Fruit fly (Drosophila melanogaster) S2 (cell line): ENCODE results near the gene CG5645.

ENCODE experiments used
- CG8478 ChIP-seq: fragments of >200 bp; optimal IDR thresholded peaks from 2 replicates; lab custom pipeline; 2018
- CTCF ChIP-seq, 2 experiments: fragments of >200 bp; optimal IDR thresholded peaks; 2 replicates each; lab custom pipeline; 2018

CG5645 gene

dm6 chr3L:12136630-12137029 lies at the start of gene CG5645, which contains the start of gene Atg12:
Gene CG5645, minus strand, starts transcription at chr3L:12136706.
Gene Atg12, plus strand, starts transcription at chr3L:12136967.
- no peak for TF ChIP-seq CTCF (optimal IDR thresholded peaks at IDR 0.05; lab: Kevin White, UChicago)
- TF ChIP-seq CG8478: no peak

DNA sequence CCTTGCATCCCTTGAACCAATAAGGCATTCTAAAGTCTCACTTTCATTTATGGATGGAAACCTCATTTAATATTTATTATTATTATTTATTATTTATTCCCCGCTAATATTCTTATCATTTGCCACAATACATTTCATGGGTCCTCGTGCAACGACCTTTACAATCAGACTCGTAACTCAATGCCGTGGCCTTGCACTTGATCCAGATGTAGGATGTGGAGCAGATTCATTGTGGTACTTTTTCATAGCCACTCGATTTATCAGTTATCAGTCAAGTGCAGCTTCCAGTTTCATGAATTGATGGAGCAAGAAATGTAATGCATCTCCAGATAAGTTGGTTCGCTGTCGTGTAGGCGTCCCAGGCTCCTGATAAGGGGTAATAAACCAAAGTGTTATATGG lies 48.8 kb upstream of the CG5645 start:
- TF ChIP-seq CG8478 (no peak), CTCF (optimal IDR thresholded peaks at IDR 0.05; lab: Kevin White, UChicago) (no peak)

DNA sequence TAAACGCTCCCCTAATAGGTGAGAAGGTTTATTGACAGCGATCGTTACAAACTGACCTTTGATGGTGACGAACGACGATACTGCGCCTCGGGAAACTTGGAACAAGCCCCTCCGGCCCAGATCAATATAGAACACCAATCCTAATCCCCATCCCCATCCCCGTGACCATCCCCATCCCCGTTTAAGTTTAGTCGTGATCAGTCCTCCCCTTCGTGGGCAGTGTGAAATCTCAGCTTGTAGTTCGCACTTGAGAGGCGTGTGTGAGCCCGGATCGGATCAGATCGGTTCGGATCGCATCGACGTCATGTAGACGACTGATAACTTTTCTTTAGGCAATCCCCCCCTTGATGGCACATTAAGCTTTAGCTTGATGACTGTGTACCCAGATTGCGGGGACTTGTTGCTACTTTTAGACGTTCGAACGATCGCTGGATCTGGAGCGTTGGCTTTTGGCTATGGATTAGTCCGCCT lies 48.1 kb upstream of the CG5645 start, which contains the start of gene Miox:
Gene Miox (plus strand): TSS at position 421 of the 471 bp plus-strand sequence.
- TF ChIP-seq CG8478 (no peak), CTCF (optimal IDR thresholded peaks at IDR 0.05; lab: Kevin White, UChicago) (no peak)

- TF ChIP-seq CTCF (optimal IDR thresholded peaks at IDR 0.05; lab: Kevin White, UChicago) (no peak), CG8478 (no peak)
Observed at dm6 chr3L:12183967-12184366, 47.5 kb upstream of the CG5645 start.

- no peak for TF ChIP-seq CTCF (optimal IDR thresholded peaks at IDR 0.05; lab: Kevin White, UChicago)
- no peak for TF ChIP-seq CG8478
Observed at dm6 chr3L:12178847-12179437, 42.4 kb upstream of the CG5645 start.

DNA sequence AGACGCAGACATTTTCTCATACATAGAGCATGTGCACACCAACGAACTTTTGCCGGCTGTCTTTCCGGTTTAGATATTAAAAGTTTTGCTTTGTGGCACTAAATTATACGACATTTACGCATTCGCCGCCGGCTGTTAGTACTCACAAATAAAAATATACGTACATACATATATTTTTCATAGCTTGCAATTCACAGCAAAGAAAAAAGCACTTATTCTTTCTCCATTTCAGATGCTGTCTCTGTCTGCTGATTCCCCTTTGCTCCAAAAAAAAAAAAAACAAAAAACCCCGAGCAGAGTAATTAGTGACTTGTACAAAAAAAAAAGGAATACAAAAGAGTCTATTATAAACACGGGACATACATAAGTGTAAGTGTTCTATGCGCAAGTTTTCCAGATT lies 40.8 kb upstream of the CG5645 start, which contains the start of gene CAH2:
Gene CAH2 (plus strand): TSS at position 301 of the 400 bp plus-strand sequence.
- TF ChIP-seq CG8478 (no peak), CTCF (optimal IDR thresholded peaks at IDR 0.05; lab: Kevin White, UChicago) (no peak)

dm6 chr3L:12175382-12175781 lies 38.9 kb upstream of the CG5645 start, which contains the start of gene Rh7:
Gene Rh7, minus strand, starts transcription at chr3L:12175482.
- no peak for TF ChIP-seq CTCF (optimal IDR thresholded peaks at IDR 0.05; lab: Kevin White, UChicago)
- no peak for TF ChIP-seq CG8478

dm6 chr3L:12163693-12164092 lies 27.2 kb upstream of the CG5645 start, which contains the start of gene CG9760:
Gene CG9760, minus strand, starts transcription at chr3L:12163735.
- TF ChIP-seq CTCF (optimal IDR thresholded peaks at IDR 0.05; lab: Kevin White, UChicago) (no peak), CG8478 (no peak)

DNA sequence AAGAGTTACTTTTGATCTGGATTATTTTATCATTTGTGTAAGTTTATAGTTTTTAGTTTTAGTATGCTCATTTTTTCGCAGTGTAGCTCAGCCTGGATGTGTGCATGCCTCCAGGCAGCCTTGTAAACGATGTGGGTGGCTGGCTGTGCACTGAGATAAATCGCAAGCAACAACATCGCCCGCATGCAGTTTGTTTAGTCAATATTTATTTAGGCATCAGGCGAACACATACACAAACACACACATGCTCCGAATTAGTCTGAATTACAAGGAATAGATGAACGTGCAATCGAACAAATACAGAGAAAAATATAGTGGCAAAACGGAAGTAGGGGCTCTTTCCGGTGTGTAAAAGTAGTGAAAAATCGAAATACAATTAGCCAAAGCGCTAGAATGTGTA lies 26.6 kb upstream of the CG5645 start:
- TF ChIP-seq CTCF (optimal IDR thresholded peaks at IDR 0.05; lab: Kevin White, UChicago): no peak
- TF ChIP-seq CG8478: no peak

DNA sequence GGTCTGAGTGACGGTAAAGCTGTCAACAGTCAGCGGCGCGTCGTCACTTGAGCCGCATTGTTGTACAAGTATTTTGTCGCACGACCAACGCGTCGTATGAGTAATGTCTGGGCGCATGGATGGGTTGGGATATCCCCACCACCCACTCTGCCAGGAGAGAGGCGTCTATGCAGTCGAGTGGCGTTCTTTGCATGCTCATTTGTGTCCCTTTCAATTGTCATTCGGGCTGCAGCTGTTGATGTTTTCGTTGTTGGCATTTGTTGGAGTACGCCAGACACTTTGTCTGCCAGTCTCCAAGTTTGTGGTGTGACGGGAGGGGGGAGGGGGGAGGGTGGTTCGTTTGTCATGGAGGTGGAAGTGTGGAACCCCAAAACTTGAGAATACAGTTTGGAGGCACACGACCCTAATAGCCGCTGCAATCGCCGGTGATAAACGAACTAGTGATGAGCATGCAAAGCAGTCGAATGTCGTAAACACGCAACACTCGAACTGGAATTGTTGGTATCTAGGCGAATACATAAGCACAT lies 25.7 kb upstream of the CG5645 start:
- TF ChIP-seq CG8478 (no peak), CTCF (optimal IDR thresholded peaks at IDR 0.05; lab: Kevin White, UChicago) (no peak)

- TF ChIP-seq CG8478: no peak
- TF ChIP-seq CTCF (optimal IDR thresholded peaks at IDR 0.05; lab: Kevin White, UChicago): no peak
Observed at dm6 chr3L:12149024-12149423, 12.5 kb upstream of the CG5645 start, which contains the start of gene CG32099. Gene CG32099, plus strand, starts transcription at chr3L:12149273.

dm6 chr3L:12146970-12147369 lies 10.5 kb upstream of the CG5645 start:
- TF ChIP-seq CTCF (optimal IDR thresholded peaks at IDR 0.05; lab: Kevin White, UChicago) (no peak), CG8478 (no peak)

- TF ChIP-seq CG8478 (no peak), CTCF (optimal IDR thresholded peaks at IDR 0.05; lab: Kevin White, UChicago) (no peak)
Observed at dm6 chr3L:12145709-12146694, 9.5 kb upstream of the CG5645 start, which contains the start of the genes eIF3l and Nrx-IV. Gene eIF3l, minus strand, starts transcription at chr3L:12146097. Gene Nrx-IV, plus strand, starts transcription at chr3L:12146519.

DNA sequence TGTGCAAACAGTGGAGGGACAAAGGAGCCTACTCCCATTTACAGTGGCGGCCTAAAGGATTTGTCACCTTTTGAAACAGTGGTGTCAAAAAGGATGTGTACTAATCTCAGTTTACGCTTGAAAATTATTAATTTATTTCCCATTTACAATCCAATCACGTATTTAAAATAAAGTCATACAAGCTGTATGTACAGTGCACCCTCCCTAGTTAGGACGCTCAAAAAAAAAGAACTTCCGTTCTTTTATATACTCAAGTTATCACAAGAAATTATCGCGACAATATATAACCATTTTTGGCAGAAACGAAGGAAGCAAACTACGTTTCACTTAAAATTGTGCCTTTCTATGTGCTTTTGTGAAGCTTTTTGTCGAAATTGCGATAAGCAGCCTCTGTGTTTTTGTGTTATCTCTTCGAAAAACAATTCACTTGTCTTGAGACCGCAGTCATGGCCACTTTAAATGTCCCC lies 2.8 kb upstream of the CG5645 start:
- TF ChIP-seq CTCF (optimal IDR thresholded peaks at IDR 0.05; lab: Kevin White, UChicago) (no peak), CG8478 (no peak)
